Worm (Caenorhabditis elegans): Measurements from ENCODE around the gene chk-2.
A peak's percentile ranks its signal among the peaks of the same experiment; 100 is the strongest.

Gene chk-2

ce11 chrV:19922613-19923012 lies 6.8 kb upstream of the chk-2 start, which contains the start of gene Y60A3A.16 (continued):
- no peak for TF ChIP-seq mel-28 (tag; optimal IDR thresholded peaks at IDR 0.05; ENCODE audit: borderline replicate concordance)
- no peak for TF ChIP-seq attf-6 (GFP tag; IDR thresholded peaks at IDR 0.05)

- TF ChIP-seq Y56A3A.18 (GFP tag; IDR thresholded peaks at IDR 0.05) = no peak
- TF ChIP-seq cebp-1 (GFP tag; IDR thresholded peaks at IDR 0.05) = no peak
- TF ChIP-seq cebp-1 (tag; optimal IDR thresholded peaks at IDR 0.05) = peak; percentile 15
- TF ChIP-seq let-607 (tag; optimal IDR thresholded peaks at IDR 0.05) = peak; percentile 33 to 41
- peak; percentile 25; the same call in 1 of the 2 replicates for TF ChIP-seq nfyb-1 (GFP tag; IDR thresholded peaks at IDR 0.05)
- TF ChIP-seq nfya-2 (GFP tag; IDR thresholded peaks at IDR 0.05) = no peak
These were observed 7.0 kb downstream of the chk-2 start for ce11 chrV:19908854-19909253.

ce11 chrV:19907365-19907764 lies 8.5 kb downstream of the chk-2 start, which contains the start of gene fars-2:
TSS of gene fars-2 (minus strand) at chrV:19907434.
- no peak for TF ChIP-seq F52B5.7 (tag; optimal IDR thresholded peaks at IDR 0.05)
- TF ChIP-seq F22D6.2 (tag; optimal IDR thresholded peaks at IDR 0.05) = no peak
- TF ChIP-seq F23B12.7 (tag; optimal IDR thresholded peaks at IDR 0.05; ENCODE audit: insufficient read depth) = no peak
- TF ChIP-seq ztf-26 (tag; optimal IDR thresholded peaks at IDR 0.05) = no peak
- no peak for TF ChIP-seq Y53F4B.3 (GFP tag; IDR thresholded peaks at IDR 0.05)
- no peak for TF ChIP-seq dox-1 (GFP tag; IDR thresholded peaks at IDR 0.05)
- no peak for TF ChIP-seq attf-5 (GFP tag; optimal IDR thresholded peaks at IDR 0.05)
- no peak for TF ChIP-seq zim-3 (tag; optimal IDR thresholded peaks at IDR 0.05)
- TF ChIP-seq mxl-1 (tag; optimal IDR thresholded peaks at IDR 0.05) = no peak
- no peak for TF ChIP-seq D2030.7 (GFP tag; IDR thresholded peaks at IDR 0.05)
- TF ChIP-seq sdz-38 (tag; optimal IDR thresholded peaks at IDR 0.05) = no peak
- TF ChIP-seq gei-17 (GFP tag; optimal IDR thresholded peaks at IDR 0.05) = no peak
- no peak for TF ChIP-seq snpc-3.4 (tag; optimal IDR thresholded peaks at IDR 0.05)
- no peak for TF ChIP-seq dpff-1 (tag; optimal IDR thresholded peaks at IDR 0.05)
- no peak for TF ChIP-seq B0035.1 (tag; optimal IDR thresholded peaks at IDR 0.05)
- no peak for TF ChIP-seq nhr-120 (GFP tag; IDR thresholded peaks at IDR 0.05)

- TF ChIP-seq ztf-6 (GFP tag; IDR thresholded peaks at IDR 0.05) = no peak
These were observed 9.8 kb downstream of the chk-2 start for ce11 chrV:19905988-19906387.

ce11 chrV:19904790-19905189 lies 11.0 kb downstream of the chk-2 start:
- no peak for TF ChIP-seq dox-1 (GFP tag; IDR thresholded peaks at IDR 0.05)
- TF ChIP-seq unc-130 (GFP tag; optimal IDR thresholded peaks at IDR 0.05) = no peak
- TF ChIP-seq unc-62 (GFP tag; optimal IDR thresholded peaks at IDR 0.05) = no peak
- TF ChIP-seq efl-1 (GFP tag; optimal IDR thresholded peaks at IDR 0.05) = no peak

- TF ChIP-seq ceh-27 (GFP tag; optimal IDR thresholded peaks at IDR 0.05) (no peak), tlf-1 (GFP tag; optimal IDR thresholded peaks at IDR 0.05) (no peak), mes-4 (tag; optimal IDR thresholded peaks at IDR 0.05) (no peak), F57A8.1 (GFP tag; optimal IDR thresholded peaks at IDR 0.05) (no peak), Y53G8AR.9 (GFP tag; conservative IDR thresholded peaks at IDR 0.05) (no peak), ztf-25 (GFP tag; IDR thresholded peaks at IDR 0.05) (no peak), lag-1 (GFP tag; IDR thresholded peaks at IDR 0.05) (no peak), nfya-2 (GFP tag; IDR thresholded peaks at IDR 0.05) (no peak), fkh-3 (tag; optimal IDR thresholded peaks at IDR 0.05) (no peak), nfyb-1 (GFP tag; IDR thresholded peaks at IDR 0.05) (no peak), rcor-1 (GFP tag; IDR thresholded peaks at IDR 0.05) (no peak)
These were observed 14.0 kb downstream of the chk-2 start for ce11 chrV:19901826-19902225.

Measured in whole organism, young adult.